Worm (Caenorhabditis elegans) whole organism, midembryonic: Measurements from ENCODE around the gene srx-85.
A peak's percentile ranks its signal among the peaks of the same experiment; 100 is the strongest.

ENCODE experiments used
- T22C8.4 ChIP-seq: fragments of 200-800 bp; sonication (Bioruptor generic); IDR thresholded peaks from 2 replicates; pipeline ENCODE4 v1.3.6; 2022; ENCODE audit warnings: missing genetic modification characterization, missing compliant biosample characterization
- cog-1 ChIP-seq: sonication (generic microtip); optimal IDR thresholded peaks from 2 replicates; lab custom pipeline; 2016; ENCODE audit warnings: missing genetic modification characterization, missing compliant biosample characterization
- flt-1 ChIP-seq: fragments of 200-800 bp; sonication (Bioruptor generic); IDR thresholded peaks from 2 replicates; pipeline ENCODE4 v1.3.6; 2022; ENCODE audit warnings: missing genetic modification characterization, missing compliant biosample characterization
- klf-2 ChIP-seq: fragments of 200-800 bp; sonication (Bioruptor generic); conservative IDR thresholded peaks from 2 replicates; pipeline ENCODE4 v1.3.6; 2022; ENCODE audit warnings: missing genetic modification reagents, missing genetic modification characterization, missing compliant biosample characterization
- med-1 ChIP-seq: sonication (generic microtip); optimal IDR thresholded peaks from 2 replicates; lab custom pipeline; 2017; ENCODE audit warnings: missing genetic modification characterization, mild to moderate bottlenecking, missing compliant biosample characterization, antibody characterized with exemption, missing genetic modification reagents; ENCODE audit not compliant: insufficient read depth
- ref-1 ChIP-seq: fragments of 200-800 bp; sonication (Bioruptor generic); conservative IDR thresholded peaks from 2 replicates; pipeline ENCODE4 v1.3.6; 2022; ENCODE audit warnings: missing genetic modification reagents, missing genetic modification characterization, missing compliant biosample characterization
- tab-1 ChIP-seq: fragments of 200-800 bp; sonication (Bioruptor generic); IDR thresholded peaks from 2 replicates; pipeline ENCODE4 v1.3.6; 2022; ENCODE audit warnings: missing genetic modification characterization, missing compliant biosample characterization
- ztf-23 ChIP-seq: fragments of 200-800 bp; sonication (Bioruptor generic); IDR thresholded peaks from 2 replicates; pipeline ENCODE4 v1.3.6; 2022; ENCODE audit warnings: missing genetic modification reagents, missing genetic modification characterization, missing compliant biosample characterization
- ztf-29 ChIP-seq: fragments of 200-800 bp; sonication (Bioruptor generic); IDR thresholded peaks from 2 replicates; pipeline ENCODE4 v1.3.6; 2022; ENCODE audit warnings: missing genetic modification reagents, missing genetic modification characterization, missing compliant biosample characterization

srx-85 gene

DNA sequence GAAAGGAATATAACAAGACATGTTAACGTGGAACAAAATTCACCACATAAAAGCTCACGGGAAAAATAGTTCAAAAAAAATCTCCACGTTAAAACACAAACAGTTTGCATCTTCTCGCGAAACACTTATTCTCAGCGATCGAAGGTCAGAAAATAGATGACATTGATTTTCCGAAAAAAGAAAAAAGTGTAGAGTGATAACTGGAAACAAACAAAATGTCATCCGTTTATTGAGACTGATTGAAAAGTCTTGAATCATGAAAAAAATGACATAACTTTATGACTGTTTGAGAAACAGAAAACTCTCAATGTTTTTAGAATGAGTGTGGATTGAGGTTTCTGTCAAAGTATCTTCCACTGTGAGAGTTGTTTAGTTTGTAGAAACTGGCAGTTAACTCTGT lies 34.7 kb upstream of the srx-85 start, which contains the start of gene C55A6.4:
Gene C55A6.4 (minus strand): TSS at position 101 of the 400 bp plus-strand sequence.
- TF ChIP-seq T22C8.4 (GFP tag; lab: Robert Waterston, UW) (no peak), ref-1 (GFP tag; lab: Robert Waterston, UW) (no peak), med-1 (GFP tag; lab: Kevin White, UChicago) (no peak), ztf-23 (GFP tag; lab: Robert Waterston, UW) (no peak), flt-1 (GFP tag; lab: Robert Waterston, UW) (no peak), tab-1 (no peak), cog-1 (tag; lab: Kevin White, UChicago) (no peak), klf-2 (GFP tag; lab: Robert Waterston, UW) (no peak)

DNA sequence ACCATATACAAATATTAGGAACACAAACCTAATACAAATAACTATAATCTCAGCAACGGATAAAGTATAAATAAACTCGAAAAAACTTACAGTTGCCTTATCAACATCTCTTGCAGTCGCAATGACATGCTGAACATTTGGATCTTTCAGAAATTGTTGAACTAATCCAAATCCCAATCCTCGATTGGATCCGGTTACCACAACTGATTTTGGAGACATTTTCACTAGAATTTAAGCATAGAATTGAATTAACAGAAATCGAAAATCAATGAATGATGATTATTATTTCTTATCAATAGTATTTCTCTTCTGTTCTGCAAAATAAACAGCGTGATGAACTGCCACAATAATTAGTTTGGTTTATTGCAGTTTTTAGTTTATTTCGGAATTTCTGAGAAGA lies 32.3 kb upstream of the srx-85 start, which contains the start of the genes C55A6.11 and C55A6.7:
Gene C55A6.11 (plus strand): TSS at position 301 of the 400 bp plus-strand sequence.
Gene C55A6.7 (minus strand): TSS at position 316 of the 400 bp plus-strand sequence.
- no peak for TF ChIP-seq T22C8.4 (GFP tag; lab: Robert Waterston, UW)
- no peak for TF ChIP-seq ztf-29 (GFP tag; lab: Robert Waterston, UW)
- TF ChIP-seq flt-1 (GFP tag; lab: Robert Waterston, UW): no peak
- TF ChIP-seq med-1 (GFP tag; lab: Kevin White, UChicago): no peak
- TF ChIP-seq tab-1: no peak
- TF ChIP-seq klf-2 (GFP tag; lab: Robert Waterston, UW): no peak
- no peak for TF ChIP-seq cog-1 (tag; lab: Kevin White, UChicago)
- TF ChIP-seq ref-1 (GFP tag; lab: Robert Waterston, UW): no peak
- TF ChIP-seq ztf-23 (GFP tag; lab: Robert Waterston, UW): no peak

DNA sequence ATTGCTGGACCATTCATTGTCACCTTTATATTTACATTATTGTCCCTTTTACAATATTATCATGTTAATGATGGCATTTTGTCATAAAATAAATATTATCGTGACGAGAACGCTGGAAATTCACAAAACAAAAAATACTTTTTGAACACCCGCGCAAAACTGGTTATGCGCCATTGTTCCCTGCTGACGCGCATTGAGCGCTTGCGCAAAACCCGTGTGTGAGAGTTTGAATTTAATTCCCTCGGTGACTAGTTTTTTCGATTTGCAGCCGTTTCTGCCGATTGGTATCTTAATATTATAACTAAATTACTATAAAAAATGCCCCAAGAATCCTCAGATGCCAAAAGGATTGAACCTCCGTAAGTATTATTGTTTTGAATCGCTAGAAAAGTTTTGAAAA lies 31.0 kb upstream of the srx-85 start, which contains the start of gene pafo-1:
Gene pafo-1 (plus strand): TSS at position 256 of the 400 bp plus-strand sequence.
- TF ChIP-seq klf-2 (GFP tag; lab: Robert Waterston, UW) (no peak), flt-1 (GFP tag; lab: Robert Waterston, UW) (peak; percentile 67; the same call in 1 of the 2 replicates), T22C8.4 (GFP tag; lab: Robert Waterston, UW) (no peak; the same call in 1 of the 2 replicates), med-1 (GFP tag; lab: Kevin White, UChicago) (peak; percentile 27), ztf-23 (GFP tag; lab: Robert Waterston, UW) (peak; percentile 78), tab-1 (peak; percentile 30; the same call in 1 of the 2 replicates), ref-1 (GFP tag; lab: Robert Waterston, UW) (no peak), cog-1 (tag; lab: Kevin White, UChicago) (peak; percentile 52), ztf-29 (GFP tag; lab: Robert Waterston, UW) (no peak)

DNA sequence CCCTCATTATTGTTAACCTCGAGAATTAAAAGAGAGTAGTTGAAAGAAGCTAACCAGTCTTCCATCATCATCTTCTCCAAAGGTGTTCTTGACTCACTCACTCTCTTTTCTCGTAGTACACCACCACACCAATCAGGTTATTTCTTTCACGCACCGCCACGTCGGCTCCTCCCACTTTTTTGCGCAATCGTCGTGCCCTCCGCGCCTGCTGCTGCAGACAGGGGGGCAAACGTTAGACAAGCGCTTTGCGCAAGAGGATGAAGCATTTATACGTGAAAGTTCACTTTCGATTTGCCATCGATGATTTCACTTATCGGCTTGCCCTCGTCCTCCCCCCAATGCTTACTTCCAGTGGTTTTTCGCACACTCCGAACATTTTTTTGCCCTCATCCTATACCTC lies 27.1 kb upstream of the srx-85 start:
- TF ChIP-seq med-1 (GFP tag; lab: Kevin White, UChicago): no peak
- no peak for TF ChIP-seq tab-1
- no peak for TF ChIP-seq ref-1 (GFP tag; lab: Robert Waterston, UW)
- no peak for TF ChIP-seq ztf-29 (GFP tag; lab: Robert Waterston, UW)
- no peak for TF ChIP-seq ztf-23 (GFP tag; lab: Robert Waterston, UW)
- no peak for TF ChIP-seq T22C8.4 (GFP tag; lab: Robert Waterston, UW)
- no peak for TF ChIP-seq klf-2 (GFP tag; lab: Robert Waterston, UW)
- TF ChIP-seq cog-1 (tag; lab: Kevin White, UChicago): no peak
- no peak for TF ChIP-seq flt-1 (GFP tag; lab: Robert Waterston, UW)

DNA sequence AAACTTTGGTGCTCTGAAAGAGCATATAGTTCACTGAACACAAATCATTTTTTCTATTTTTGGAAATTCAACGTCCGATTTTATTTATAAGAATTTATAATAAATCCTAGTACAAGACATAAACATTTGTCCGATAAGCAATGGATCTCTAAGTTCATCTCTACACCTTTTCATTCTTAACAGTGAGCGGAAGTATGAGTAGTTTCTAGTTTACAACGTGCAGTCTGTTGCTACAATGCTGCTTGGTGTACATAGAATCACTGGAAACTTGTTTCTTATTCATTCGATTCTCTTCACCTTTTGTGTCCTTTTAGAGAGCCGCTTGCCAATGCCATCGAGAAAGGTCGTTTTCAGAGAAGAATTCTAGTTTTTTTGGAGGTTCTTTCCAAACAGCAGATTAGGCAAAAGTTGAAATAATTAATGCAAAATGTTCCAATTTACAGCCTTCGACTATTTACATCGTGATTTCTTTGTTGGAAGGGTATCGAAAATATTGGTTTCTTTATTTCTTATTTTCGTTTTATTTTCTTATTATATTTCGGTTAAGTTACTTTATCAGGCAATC lies 25.5 kb upstream of the srx-85 start:
- TF ChIP-seq ztf-29 (GFP tag; lab: Robert Waterston, UW): no peak
- TF ChIP-seq flt-1 (GFP tag; lab: Robert Waterston, UW): no peak
- TF ChIP-seq tab-1: no peak
- no peak for TF ChIP-seq cog-1 (tag; lab: Kevin White, UChicago)
- no peak for TF ChIP-seq ztf-23 (GFP tag; lab: Robert Waterston, UW)

DNA sequence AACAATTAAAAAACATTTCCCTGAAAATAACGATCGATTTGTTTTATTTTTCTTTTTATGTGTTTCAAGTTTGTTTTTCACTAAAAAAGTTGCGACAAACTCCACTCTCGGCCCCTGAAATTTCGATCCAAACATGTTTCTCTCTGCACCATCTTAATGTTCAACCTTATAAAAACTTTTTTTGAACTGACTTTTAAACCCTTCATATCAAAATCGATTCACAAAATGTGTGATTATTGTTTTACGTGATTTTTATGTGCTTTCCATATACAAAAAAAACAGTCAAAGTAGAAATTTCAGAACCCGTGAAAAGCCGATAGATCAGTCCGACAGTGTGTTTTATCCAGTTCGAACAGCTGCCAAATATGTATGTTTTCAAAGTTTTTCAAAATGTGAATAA lies 24.9 kb upstream of the srx-85 start, which contains the start of gene ccch-1:
Gene ccch-1 (plus strand): TSS at position 301 of the 400 bp plus-strand sequence.
- no peak for TF ChIP-seq cog-1 (tag; lab: Kevin White, UChicago)
- no peak for TF ChIP-seq flt-1 (GFP tag; lab: Robert Waterston, UW)
- no peak for TF ChIP-seq ztf-29 (GFP tag; lab: Robert Waterston, UW)
- TF ChIP-seq med-1 (GFP tag; lab: Kevin White, UChicago): no peak
- no peak for TF ChIP-seq tab-1
- TF ChIP-seq ref-1 (GFP tag; lab: Robert Waterston, UW): no peak
- no peak for TF ChIP-seq T22C8.4 (GFP tag; lab: Robert Waterston, UW)
- TF ChIP-seq klf-2 (GFP tag; lab: Robert Waterston, UW): no peak
- no peak for TF ChIP-seq ztf-23 (GFP tag; lab: Robert Waterston, UW)

DNA sequence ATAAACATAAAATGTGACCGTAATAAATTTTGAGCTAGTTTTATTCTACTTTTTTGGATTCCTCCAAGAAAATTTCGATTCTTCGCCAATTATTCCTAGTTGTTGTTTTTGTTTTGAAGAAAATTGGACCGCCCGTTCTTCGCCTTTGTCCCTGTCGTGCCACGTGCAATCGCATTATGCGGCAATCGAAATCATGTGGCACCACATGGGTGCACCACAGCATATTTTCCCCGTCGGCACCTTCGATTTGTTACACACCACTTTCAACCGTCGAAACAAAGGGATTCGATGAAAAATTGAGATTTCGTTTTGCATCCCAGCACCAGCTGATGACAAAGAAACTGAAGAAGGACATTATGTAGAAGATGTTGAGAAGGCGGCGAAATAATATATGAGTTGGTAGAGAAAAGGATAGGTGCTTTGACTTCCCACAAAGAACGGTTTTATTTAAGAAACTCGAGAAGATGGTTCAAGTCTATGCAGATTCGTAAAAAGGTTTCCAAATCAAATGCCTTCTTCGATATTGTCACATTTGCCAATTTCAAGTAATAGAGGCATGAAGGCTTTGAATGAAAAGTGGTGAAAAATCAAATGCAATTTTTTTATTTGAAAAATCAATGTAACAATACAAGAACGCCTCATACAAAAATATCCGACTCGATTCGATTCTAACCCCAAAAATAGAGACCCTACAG lies 23.7 kb upstream of the srx-85 start:
- TF ChIP-seq med-1 (GFP tag; lab: Kevin White, UChicago): no peak
- no peak for TF ChIP-seq T22C8.4 (GFP tag; lab: Robert Waterston, UW)
- TF ChIP-seq cog-1 (tag; lab: Kevin White, UChicago): no peak
- no peak for TF ChIP-seq ref-1 (GFP tag; lab: Robert Waterston, UW)
- TF ChIP-seq ztf-23 (GFP tag; lab: Robert Waterston, UW): no peak
- TF ChIP-seq klf-2 (GFP tag; lab: Robert Waterston, UW): no peak
- TF ChIP-seq ztf-29 (GFP tag; lab: Robert Waterston, UW): no peak
- no peak for TF ChIP-seq flt-1 (GFP tag; lab: Robert Waterston, UW)
- no peak for TF ChIP-seq tab-1

DNA sequence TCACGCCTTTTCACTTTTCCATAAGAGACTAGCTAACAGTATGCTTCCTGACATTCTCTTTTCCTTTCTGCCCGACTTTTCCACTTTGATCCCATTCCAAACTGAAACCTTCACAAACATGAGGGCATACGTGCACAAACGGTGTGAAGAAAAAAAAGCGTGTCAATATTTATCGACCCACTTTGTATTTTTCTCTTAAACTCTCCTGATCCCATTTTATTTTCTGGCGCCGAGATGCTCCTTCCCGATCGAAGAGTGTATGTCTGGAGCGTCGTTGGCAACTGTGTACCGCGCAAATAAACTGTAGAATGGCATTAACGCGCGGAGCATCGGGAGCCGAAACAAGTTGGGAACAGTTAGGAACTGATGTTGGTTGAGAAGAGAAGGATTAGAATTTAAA lies 22.9 kb upstream of the srx-85 start:
- no peak for TF ChIP-seq med-1 (GFP tag; lab: Kevin White, UChicago)
- TF ChIP-seq ztf-29 (GFP tag; lab: Robert Waterston, UW): no peak
- no peak for TF ChIP-seq klf-2 (GFP tag; lab: Robert Waterston, UW)
- no peak for TF ChIP-seq cog-1 (tag; lab: Kevin White, UChicago)
- no peak for TF ChIP-seq T22C8.4 (GFP tag; lab: Robert Waterston, UW)
- no peak for TF ChIP-seq tab-1
- no peak for TF ChIP-seq ref-1 (GFP tag; lab: Robert Waterston, UW)
